Fruit fly (Drosophila melanogaster): Measurements from ENCODE around the gene Npc1a.
A peak's percentile ranks its signal among the peaks of the same experiment; 100 is the strongest.

Npc1a gene

dm6 chr2L:10210631-10211557 is 10.1 kb downstream of the Npc1a start, which contains the start of the genes CG5727 and ath:
CG5727 (minus strand) TSS chr2L:10210681.
ath (plus strand) TSS chr2L:10211143.
- TF ChIP-seq CG1620 (GFP tag; optimal IDR thresholded peaks at IDR 0.05), result peak; percentile 11
- TF ChIP-seq cnc (optimal IDR thresholded peaks at IDR 0.05), result no peak
- TF ChIP-seq CG14711 (tag; optimal IDR thresholded peaks at IDR 0.05), result peak; percentile 85
- peak; percentile 21 for TF ChIP-seq CG11617 (GFP tag; optimal IDR thresholded peaks at IDR 0.05)
- no peak for TF ChIP-seq bab1 (GFP tag; optimal IDR thresholded peaks at IDR 0.05)
- TF ChIP-seq CG7045 (GFP tag; optimal IDR thresholded peaks at IDR 0.05), result peak; percentile 17
- TF ChIP-seq Crg-1 (GFP tag; optimal IDR thresholded peaks at IDR 0.05), result peak; percentile 11
- TF ChIP-seq kay (GFP tag; ENCODE audit: borderline replicate concordance), result peak; percentile 67
- TF ChIP-seq Mnt (GFP tag; optimal IDR thresholded peaks at IDR 0.05), result peak; percentile 15
- TF ChIP-seq toe (GFP tag; optimal IDR thresholded peaks at IDR 0.05), result no peak

dm6 chr2L:10208799-10209794 is 11.9 kb downstream of the Npc1a start, which contains the start of gene CG5731:
CG5731 (minus strand) TSS chr2L:10209744.
- TF ChIP-seq CG7045 (GFP tag; optimal IDR thresholded peaks at IDR 0.05), result no peak
- peak; percentile 76 for TF ChIP-seq kay (GFP tag; ENCODE audit: borderline replicate concordance)

- TF ChIP-seq CG33017 (tag; optimal IDR thresholded peaks at IDR 0.05), result no peak
- TF ChIP-seq cnc (optimal IDR thresholded peaks at IDR 0.05), result no peak
- TF ChIP-seq toe (GFP tag; optimal IDR thresholded peaks at IDR 0.05), result no peak
- no peak for TF ChIP-seq Crg-1 (GFP tag; optimal IDR thresholded peaks at IDR 0.05)
These were observed 14.3 kb downstream of the Npc1a start, which contains the start of gene Snx17 for dm6 chr2L:10206633-10207162. Snx17 (minus strand) TSS chr2L:10206961.

- TF ChIP-seq CG12768 (GFP tag; optimal IDR thresholded peaks at IDR 0.05) (no peak), CG7101 (tag; optimal IDR thresholded peaks at IDR 0.05) (no peak), Crg-1 (GFP tag; optimal IDR thresholded peaks at IDR 0.05) (no peak)
These were observed 15.1 kb downstream of the Npc1a start for dm6 chr2L:10205940-10206339.

dm6 chr2L:10203933-10204509 is 17.0 kb downstream of the Npc1a start, which contains the start of gene CG34159:
CG34159 (minus strand) TSS chr2L:10204317.
- TF ChIP-seq bab1 (GFP tag; optimal IDR thresholded peaks at IDR 0.05), result peak; percentile 42
- no peak for TF ChIP-seq tj (GFP tag; optimal IDR thresholded peaks at IDR 0.05)
- no peak for TF ChIP-seq Mnt (GFP tag; optimal IDR thresholded peaks at IDR 0.05)
- TF ChIP-seq ovo (GFP tag; optimal IDR thresholded peaks at IDR 0.05), result peak; percentile 73
- no peak for TF ChIP-seq Hr96 (GFP tag; optimal IDR thresholded peaks at IDR 0.05)
- no peak for TF ChIP-seq Crg-1 (GFP tag; optimal IDR thresholded peaks at IDR 0.05)
- TF ChIP-seq pad (GFP tag; optimal IDR thresholded peaks at IDR 0.05), result no peak
- TF ChIP-seq kay (GFP tag; ENCODE audit: borderline replicate concordance), result no peak

dm6 chr2L:10201743-10202142 is 19.3 kb downstream of the Npc1a start:
- no peak for TF ChIP-seq Crg-1 (GFP tag; optimal IDR thresholded peaks at IDR 0.05)
- TF ChIP-seq CG11617 (GFP tag; optimal IDR thresholded peaks at IDR 0.05), result no peak
- TF ChIP-seq Hr96 (GFP tag; optimal IDR thresholded peaks at IDR 0.05), result no peak
- TF ChIP-seq CG1620 (GFP tag; optimal IDR thresholded peaks at IDR 0.05), result no peak
- no peak for TF ChIP-seq CG12768 (GFP tag; optimal IDR thresholded peaks at IDR 0.05)

dm6 chr2L:10200847-10201246 is 20.2 kb downstream of the Npc1a start, which contains the start of the genes Ripalpha and RpL7:
Ripalpha (minus strand) TSS chr2L:10200974.
RpL7 (plus strand) TSS chr2L:10201004.
- TF ChIP-seq CG7045 (GFP tag; optimal IDR thresholded peaks at IDR 0.05) (peak; percentile 97), CG12768 (GFP tag; optimal IDR thresholded peaks at IDR 0.05) (peak; percentile 96), CG33017 (tag; optimal IDR thresholded peaks at IDR 0.05) (peak; percentile 90), CG1620 (GFP tag; optimal IDR thresholded peaks at IDR 0.05) (peak; percentile 99), Hr96 (GFP tag; optimal IDR thresholded peaks at IDR 0.05) (no peak), Crg-1 (GFP tag; optimal IDR thresholded peaks at IDR 0.05) (peak; percentile 99), kay (GFP tag; ENCODE audit: borderline replicate concordance) (no peak), CG11617 (GFP tag; optimal IDR thresholded peaks at IDR 0.05) (peak; percentile 98), pad (GFP tag; optimal IDR thresholded peaks at IDR 0.05) (peak; percentile 93), bab1 (GFP tag; optimal IDR thresholded peaks at IDR 0.05) (peak; percentile 94), CG5204 (GFP tag; optimal IDR thresholded peaks at IDR 0.05) (no peak), Clk (GFP tag; optimal IDR thresholded peaks at IDR 0.05) (peak; percentile 94), tj (GFP tag; optimal IDR thresholded peaks at IDR 0.05) (peak; percentile 89), CG14711 (tag; optimal IDR thresholded peaks at IDR 0.05) (peak; percentile 93), toe (GFP tag; optimal IDR thresholded peaks at IDR 0.05) (peak; percentile 94), cic (GFP tag; optimal IDR thresholded peaks at IDR 0.05) (peak; percentile 93), Mnt (GFP tag; optimal IDR thresholded peaks at IDR 0.05) (peak; percentile 99), ovo (GFP tag; optimal IDR thresholded peaks at IDR 0.05) (peak; percentile 99), cnc (optimal IDR thresholded peaks at IDR 0.05) (no peak), CG7101 (tag; optimal IDR thresholded peaks at IDR 0.05) (peak; percentile 98)

All from whole organism, adult.